Worm (Caenorhabditis elegans): ENCODE measurements around the gene W02H3.1.

Gene W02H3.1

DNA sequence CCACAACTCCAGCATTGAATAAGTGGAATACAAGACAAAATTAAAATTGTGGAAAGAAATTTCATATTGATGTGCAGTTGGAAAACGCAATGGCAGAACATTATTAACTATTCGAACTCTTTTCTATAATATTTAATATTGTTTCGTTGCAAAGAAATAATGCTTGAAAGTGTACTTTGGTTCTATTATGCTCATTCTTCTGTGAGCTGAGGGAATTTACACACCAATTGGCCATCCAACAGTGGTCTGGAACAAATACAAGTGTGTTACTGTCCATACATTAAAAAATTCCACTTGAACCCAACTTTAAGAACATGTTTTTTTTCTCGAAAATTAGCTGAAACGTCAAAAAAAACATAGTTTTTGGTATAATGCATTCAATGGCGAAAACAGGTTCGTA lies 25.6 kb downstream of the W02H3.1 start, which contains the start of gene W04G3.13 (continued):
- TF ChIP-seq cebp-1 (GFP tag; IDR thresholded peaks at IDR 0.05) (no peak), cebp-1 (tag; optimal IDR thresholded peaks at IDR 0.05) (no peak), lin-26 (GFP tag; IDR thresholded peaks at IDR 0.05) (no peak), fkh-3 (tag; optimal IDR thresholded peaks at IDR 0.05) (no peak), ztf-18 (tag; optimal IDR thresholded peaks at IDR 0.05) (no peak), snpc-4 (GFP tag; optimal IDR thresholded peaks at IDR 0.05) (no peak), snpc-4 (tag; optimal IDR thresholded peaks at IDR 0.05) (no peak), madf-8 (GFP tag; conservative IDR thresholded peaks at IDR 0.05) (no peak), dpl-1 (GFP tag; optimal IDR thresholded peaks at IDR 0.05) (no peak)

DNA sequence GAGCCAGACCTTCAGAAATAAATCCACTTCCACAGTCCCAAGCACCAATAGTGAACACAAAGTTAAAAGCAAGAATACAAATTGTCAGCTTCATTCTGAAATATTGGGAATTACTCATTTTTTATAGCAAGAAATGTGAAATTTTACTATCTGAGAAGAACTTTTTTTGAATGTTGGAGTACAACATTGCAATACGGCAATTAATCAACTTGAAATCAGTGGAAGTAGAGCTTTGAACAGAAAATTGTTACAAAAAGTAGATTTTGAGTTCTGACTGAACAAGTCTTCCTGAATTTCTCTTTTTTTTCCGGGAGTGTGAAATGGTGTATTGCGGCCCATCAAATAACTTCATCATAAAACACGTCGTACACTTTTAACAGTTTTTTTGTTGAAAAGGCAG lies 27.1 kb downstream of the W02H3.1 start, which contains the start of gene W04G3.10:
Gene W04G3.10, minus strand, starts transcription at position 101 of the 400 bp plus-strand sequence.
- TF ChIP-seq lsy-27 (tag; optimal IDR thresholded peaks at IDR 0.05; ENCODE audit: borderline replicate concordance, insufficient read depth) (no peak), madf-6 (GFP tag; IDR thresholded peaks at IDR 0.05) (no peak), unc-130 (GFP tag; optimal IDR thresholded peaks at IDR 0.05) (no peak), pbrm-1 (GFP tag; IDR thresholded peaks at IDR 0.05) (no peak)

DNA sequence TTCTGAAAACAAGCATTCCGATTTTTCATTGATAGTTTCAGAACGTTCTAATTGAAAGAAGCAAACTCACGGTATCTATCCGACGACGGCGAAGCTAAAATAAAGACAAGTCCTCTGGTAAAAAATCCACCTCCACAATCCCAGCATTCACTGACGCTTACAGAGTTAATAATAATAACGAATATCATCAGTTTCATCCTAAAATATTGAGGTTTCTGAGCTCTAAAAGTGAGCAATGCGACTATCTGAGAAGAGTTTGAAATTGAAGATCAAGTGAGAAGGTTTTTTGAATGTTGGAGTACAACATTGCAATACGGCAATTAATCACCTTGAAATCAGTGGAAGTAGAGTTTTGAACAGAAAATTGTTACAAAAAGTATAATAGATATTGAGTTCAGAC lies 28.8 kb downstream of the W02H3.1 start, which contains the start of gene W04G3.12:
Gene W04G3.12, minus strand, starts transcription at position 311 of the 400 bp plus-strand sequence.
- TF ChIP-seq K11D2.4 (GFP tag; IDR thresholded peaks at IDR 0.05): no peak
- TF ChIP-seq somi-1 (GFP tag; optimal IDR thresholded peaks at IDR 0.05): no peak
- TF ChIP-seq nhr-179 (tag; optimal IDR thresholded peaks at IDR 0.05): no peak

DNA sequence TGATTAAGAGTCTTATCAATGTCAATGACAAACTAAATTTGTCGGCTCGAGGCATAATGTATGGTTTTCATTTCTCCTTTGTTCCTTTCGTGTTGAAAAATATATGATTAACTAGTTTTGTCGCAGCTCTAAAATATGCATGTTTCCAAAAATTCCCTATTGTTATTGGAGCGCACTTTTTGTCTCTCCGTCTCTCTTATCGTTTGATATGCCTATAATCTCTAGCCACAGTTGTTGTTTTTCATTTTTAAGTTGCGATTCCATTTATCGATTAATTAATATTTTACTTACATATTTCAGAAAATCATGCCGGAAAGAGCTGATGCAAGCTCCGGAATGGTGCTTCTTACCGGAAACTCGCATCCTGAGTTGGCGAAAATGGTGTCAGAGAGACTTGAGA lies 31.9 kb downstream of the W02H3.1 start, which contains the start of gene W04G3.5:
Gene W04G3.5, plus strand, starts transcription at position 301 of the 400 bp plus-strand sequence.
- TF ChIP-seq lsl-1 (GFP tag; optimal IDR thresholded peaks at IDR 0.05): no peak
- TF ChIP-seq ztf-18 (tag; optimal IDR thresholded peaks at IDR 0.05): no peak
- TF ChIP-seq tbx-9 (tag; optimal IDR thresholded peaks at IDR 0.05; ENCODE audit: borderline replicate concordance): no peak
- TF ChIP-seq rpc-1 (optimal IDR thresholded peaks at IDR 0.05): no peak
- no peak for TF ChIP-seq rpc-1 (tag; optimal IDR thresholded peaks at IDR 0.05)
- no peak for TF ChIP-seq athp-1 (tag; optimal IDR thresholded peaks at IDR 0.05)
- TF ChIP-seq hlh-12 (tag; optimal IDR thresholded peaks at IDR 0.05): no peak
- TF ChIP-seq lag-1 (GFP tag; IDR thresholded peaks at IDR 0.05): no peak
- no peak for TF ChIP-seq ceh-91 (GFP tag; IDR thresholded peaks at IDR 0.05)
- TF ChIP-seq sdz-38 (tag; optimal IDR thresholded peaks at IDR 0.05): no peak
- TF ChIP-seq ccch-3 (GFP tag; optimal IDR thresholded peaks at IDR 0.05): no peak
- TF ChIP-seq tlf-1 (GFP tag; optimal IDR thresholded peaks at IDR 0.05): no peak
- TF ChIP-seq dpl-1 (GFP tag; optimal IDR thresholded peaks at IDR 0.05): no peak
- no peak for TF ChIP-seq ztf-6 (GFP tag; IDR thresholded peaks at IDR 0.05)

DNA sequence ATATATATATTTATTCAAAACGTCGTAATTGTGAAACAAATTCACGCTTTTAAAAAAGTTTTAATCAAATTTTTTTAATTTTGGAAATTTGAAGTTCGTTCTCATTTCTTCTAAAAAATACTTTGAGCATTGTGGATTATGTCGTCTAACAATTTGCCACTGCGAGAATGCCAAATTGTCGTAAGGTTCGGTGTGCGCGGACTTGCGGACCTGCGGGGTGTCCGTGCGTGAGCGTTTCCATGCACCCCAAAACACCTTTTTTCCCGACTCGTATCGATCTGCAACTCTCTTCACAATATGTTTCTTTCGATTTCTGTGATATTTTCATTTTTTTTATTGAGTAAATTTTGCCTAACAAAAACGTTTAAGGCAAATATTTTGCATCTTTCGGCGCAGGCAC lies 32.6 kb downstream of the W02H3.1 start:
- TF ChIP-seq snpc-3.4 (tag; optimal IDR thresholded peaks at IDR 0.05) (no peak), akir-1 (GFP tag; optimal IDR thresholded peaks at IDR 0.05) (no peak)

DNA sequence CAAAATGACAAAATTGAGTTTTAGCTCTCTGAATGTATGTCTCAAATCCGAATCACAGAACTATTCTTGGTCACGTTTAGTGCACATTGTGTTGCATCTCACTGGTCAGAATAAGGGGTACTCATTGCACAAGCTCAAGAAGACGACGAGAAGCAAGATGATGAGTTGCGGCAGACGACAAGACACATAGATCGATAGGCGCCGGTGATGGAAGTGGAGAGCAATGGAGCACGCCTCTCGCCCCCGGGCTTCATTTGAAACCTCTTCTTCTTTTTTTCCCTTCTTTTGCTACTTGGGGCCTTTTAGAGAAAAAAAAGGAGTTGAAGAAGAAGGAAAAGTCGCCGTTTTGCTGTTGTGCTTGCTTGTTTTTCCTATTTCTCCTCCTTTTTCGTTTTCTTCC lies 36.9 kb downstream of the W02H3.1 start, which contains the start of gene apt-9:
Gene apt-9, plus strand, starts transcription at position 194 of the 400 bp plus-strand sequence.
- peak; percentile 59 for TF ChIP-seq zfh-2 (GFP tag; conservative IDR thresholded peaks at IDR 0.05)
- TF ChIP-seq K12H6.12 (tag; optimal IDR thresholded peaks at IDR 0.05): peak; percentile 20
- no peak for TF ChIP-seq F22D6.2 (tag; optimal IDR thresholded peaks at IDR 0.05)

Data from whole organism, young adult.